Fruit fly (Drosophila melanogaster): Measurements from ENCODE around the gene Rala.
A peak's percentile ranks its signal among the peaks of the same experiment; 100 is the strongest.

Gene Rala

DNA sequence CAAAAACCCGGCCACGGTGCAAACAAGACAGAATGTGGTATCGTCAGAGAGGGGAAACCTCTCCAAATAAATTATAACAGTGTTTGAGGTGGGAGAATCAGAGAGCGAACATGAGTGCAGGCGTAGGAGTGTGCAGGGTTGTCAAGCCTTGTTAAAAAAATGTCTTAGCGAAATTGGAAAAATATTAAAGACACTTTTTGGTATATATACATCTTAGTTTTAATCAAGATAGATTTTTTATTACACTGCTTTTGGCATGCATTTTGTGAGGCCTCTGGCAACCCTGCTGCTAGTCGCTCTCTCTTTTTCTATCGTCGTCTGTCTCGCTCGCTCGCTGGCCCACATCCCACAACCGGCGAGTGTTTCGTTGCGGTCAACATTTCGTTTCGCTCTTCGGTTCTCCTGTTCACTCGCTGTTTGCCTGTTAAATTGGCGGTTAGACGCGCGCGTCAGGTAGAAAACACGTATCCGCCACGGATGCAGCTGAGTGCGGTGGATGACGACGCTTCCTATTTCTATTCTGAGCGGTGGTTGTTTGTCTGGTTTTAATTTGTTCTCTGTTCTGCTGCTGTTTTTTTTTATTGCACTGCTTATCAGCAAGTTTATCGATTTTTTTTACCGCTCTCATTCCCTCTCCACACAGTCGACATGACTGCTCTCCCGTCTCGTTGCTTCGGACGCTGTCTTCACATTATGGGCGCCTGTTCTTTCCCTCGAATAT, 22.7 kb upstream of the Rala start (continued):
- peak; percentile 98 for TF ChIP-seq aop (GFP tag; IDR thresholded peaks at IDR 0.05)
- TF ChIP-seq CHES-1-like (GFP tag; optimal IDR thresholded peaks at IDR 0.05), result peak; percentile 99
- peak; percentile 100 for TF ChIP-seq Hand (GFP tag; optimal IDR thresholded peaks at IDR 0.05)
- TF ChIP-seq tin (GFP tag; optimal IDR thresholded peaks at IDR 0.05), result peak; percentile 100
- TF ChIP-seq slou (GFP tag; optimal IDR thresholded peaks at IDR 0.05), result peak; percentile 99
- TF ChIP-seq CG17359 (tag; optimal IDR thresholded peaks at IDR 0.05), result peak; percentile 100
- TF ChIP-seq gsb-n (tag; optimal IDR thresholded peaks at IDR 0.05), result peak; percentile 100
- TF ChIP-seq Antp (GFP tag; optimal IDR thresholded peaks at IDR 0.05), result peak; percentile 99
- peak; percentile 100 for TF ChIP-seq HmgZ (tag; optimal IDR thresholded peaks at IDR 0.05)
- TF ChIP-seq CG31441 (GFP tag; IDR thresholded peaks at IDR 0.05), result peak; percentile 99
- peak; percentile 72 for TF ChIP-seq CG9797 (GFP tag; optimal IDR thresholded peaks at IDR 0.05)
- peak; percentile 98 for TF ChIP-seq D19A (tag; optimal IDR thresholded peaks at IDR 0.05)
- TF ChIP-seq CG18476 (GFP tag; optimal IDR thresholded peaks at IDR 0.05), result peak; percentile 99
- TF ChIP-seq Deaf1 (tag; optimal IDR thresholded peaks at IDR 0.05), result peak; percentile 88
- peak; percentile 99 for TF ChIP-seq kay (GFP tag; optimal IDR thresholded peaks at IDR 0.05)
- TF ChIP-seq CG10366 (GFP tag; IDR thresholded peaks at IDR 0.05), result peak; percentile 100
- TF ChIP-seq CG11696 (GFP tag; IDR thresholded peaks at IDR 0.05), result peak; percentile 98
- TF ChIP-seq gsb (GFP tag; IDR thresholded peaks at IDR 0.05), result peak; percentile 99
- peak; percentile 99 for TF ChIP-seq oc (tag; optimal IDR thresholded peaks at IDR 0.05)
- no peak for TF ChIP-seq h (optimal IDR thresholded peaks at IDR 0.05)
- peak; percentile 99 for TF ChIP-seq NC2β (GFP tag; optimal IDR thresholded peaks at IDR 0.05)
- peak; percentile 99 for TF ChIP-seq CG11398 (GFP tag; optimal IDR thresholded peaks at IDR 0.05)
- TF ChIP-seq Ravus (GFP tag; IDR thresholded peaks at IDR 0.05), result peak; percentile 98
- peak; percentile 100 for TF ChIP-seq lilli (GFP tag; optimal IDR thresholded peaks at IDR 0.05)
- peak; percentile 99 for TF ChIP-seq tx (GFP tag; optimal IDR thresholded peaks at IDR 0.05)
- peak; percentile 100 for TF ChIP-seq sob (GFP tag; IDR thresholded peaks at IDR 0.05)
- peak; percentile 17 for TF ChIP-seq cg (GFP tag; optimal IDR thresholded peaks at IDR 0.05)
- TF ChIP-seq CG13894 (tag; optimal IDR thresholded peaks at IDR 0.05), result peak; percentile 99
- TF ChIP-seq CG11456 (GFP tag; IDR thresholded peaks at IDR 0.05), result peak; percentile 100
- peak; percentile 99 for TF ChIP-seq phol (tag; optimal IDR thresholded peaks at IDR 0.05)
- TF ChIP-seq CG6813 (GFP tag; optimal IDR thresholded peaks at IDR 0.05), result peak; percentile 100
- peak; percentile 99 for TF ChIP-seq CG11093 (GFP tag; IDR thresholded peaks at IDR 0.05)
- TF ChIP-seq Taf1 (GFP tag; IDR thresholded peaks at IDR 0.05), result peak; percentile 99
- TF ChIP-seq Ssrp (tag; optimal IDR thresholded peaks at IDR 0.05), result peak; percentile 99
- peak; percentile 71 to 88 for TF ChIP-seq Trl (optimal IDR thresholded peaks at IDR 0.05)
- TF ChIP-seq Trl (GFP tag; optimal IDR thresholded peaks at IDR 0.05), result peak; percentile 99
- peak; percentile 99 for TF ChIP-seq CG12744 (GFP tag; optimal IDR thresholded peaks at IDR 0.05)
- TF ChIP-seq CG33213 (GFP tag; optimal IDR thresholded peaks at IDR 0.05), result peak; percentile 99
- peak; percentile 99 for TF ChIP-seq repo (GFP tag; optimal IDR thresholded peaks at IDR 0.05)
- peak; percentile 66 for TF ChIP-seq HLHmδ (GFP tag; optimal IDR thresholded peaks at IDR 0.05)
- TF ChIP-seq gcm2 (GFP tag; optimal IDR thresholded peaks at IDR 0.05), result peak; percentile 99
- TF ChIP-seq ssp (GFP tag; IDR thresholded peaks at IDR 0.05), result peak; percentile 95
- peak; percentile 99 for TF ChIP-seq Camta (GFP tag; optimal IDR thresholded peaks at IDR 0.05)
- TF ChIP-seq al (GFP tag; IDR thresholded peaks at IDR 0.05), result peak; percentile 99
- TF ChIP-seq MBD-R2 (GFP tag; IDR thresholded peaks at IDR 0.05), result peak; percentile 100
- TF ChIP-seq Fer1 (GFP tag; optimal IDR thresholded peaks at IDR 0.05), result peak; percentile 100
- TF ChIP-seq CG17186 (GFP tag; optimal IDR thresholded peaks at IDR 0.05), result peak; percentile 95
- TF ChIP-seq odd (GFP tag; optimal IDR thresholded peaks at IDR 0.05), result peak; percentile 99
- TF ChIP-seq BEAF-32 (GFP tag; optimal IDR thresholded peaks at IDR 0.05), result peak; percentile 35
- TF ChIP-seq CG15514 (GFP tag; optimal IDR thresholded peaks at IDR 0.05), result peak; percentile 96
- TF ChIP-seq CG9817 (tag; optimal IDR thresholded peaks at IDR 0.05), result peak; percentile 100
